Fruit fly (Drosophila melanogaster) whole organism, embryonic: ENCODE data around the gene NetB.

Experiments used
- Abd-B ChIP-seq: fragments of 200-800 bp; sonication (Bioruptor generic); optimal IDR thresholded peaks from 2 replicates; lab custom pipeline; 2018; ENCODE audit warnings: missing biosample characterization, mild to moderate bottlenecking, missing genetic modification characterization, moderate library complexity
- Ada2b ChIP-seq: fragments of 200-800 bp; sonication (Bioruptor generic); IDR thresholded peaks from 2 replicates; pipeline ENCODE4 v1.3.6; 2022; ENCODE audit warnings: missing biosample characterization, missing genetic modification characterization
- Antp ChIP-seq: fragments of 200-800 bp; sonication (Bioruptor generic); optimal IDR thresholded peaks from 3 replicates; lab custom pipeline; 2016; ENCODE audit warnings: missing biosample characterization, missing genetic modification characterization
- CG1024 ChIP-seq: fragments of 200-800 bp; sonication (Bioruptor generic); IDR thresholded peaks from 2 replicates; pipeline ENCODE4 v1.3.6; 2022; ENCODE audit warnings: missing biosample characterization, missing genetic modification characterization
- CG10321 ChIP-seq: fragments of 200-800 bp; sonication (Bioruptor generic); IDR thresholded peaks from 2 replicates; pipeline ENCODE4 v1.3.6; 2022; ENCODE audit warnings: missing biosample characterization, missing genetic modification characterization
- CG11398 ChIP-seq: fragments of 200-800 bp; sonication (Bioruptor generic); optimal IDR thresholded peaks from 2 replicates; lab custom pipeline; 2016; ENCODE audit warnings: missing biosample characterization, missing genetic modification characterization
- CG11504 ChIP-seq: fragments of 200-800 bp; sonication (Bioruptor generic); optimal IDR thresholded peaks from 3 replicates; lab custom pipeline; 2019; ENCODE audit warnings: missing biosample characterization, mild to moderate bottlenecking, missing genetic modification characterization, moderate library complexity
- CG12219 ChIP-seq: fragments of 200-800 bp; sonication (Bioruptor generic); optimal IDR thresholded peaks from 3 replicates; lab custom pipeline; 2018; ENCODE audit warnings: missing biosample characterization, mild to moderate bottlenecking, missing genetic modification characterization
- CG12659 ChIP-seq: fragments of 200-800 bp; sonication (Bioruptor generic); optimal IDR thresholded peaks from 3 replicates; lab custom pipeline; 2017; ENCODE audit warnings: mild to moderate bottlenecking, missing biosample characterization, missing genetic modification reagents, missing genetic modification characterization
- CG12744 ChIP-seq: fragments of 200-800 bp; sonication (Bioruptor generic); optimal IDR thresholded peaks from 2 replicates; lab custom pipeline; 2016; ENCODE audit warnings: missing biosample characterization, missing genetic modification characterization
- CG13624 ChIP-seq: fragments of 200-800 bp; sonication (Bioruptor generic); optimal IDR thresholded peaks from 2 replicates; lab custom pipeline; 2016; ENCODE audit warnings: missing biosample characterization, missing genetic modification characterization
- CG13894 ChIP-seq: fragments of 200-800 bp; sonication (Bioruptor generic); optimal IDR thresholded peaks from 3 replicates; lab custom pipeline; 2018; ENCODE audit warnings: missing biosample characterization, mild to moderate bottlenecking, missing genetic modification characterization, moderate library complexity
- CG15696 ChIP-seq: fragments of 200-800 bp; sonication (Bioruptor generic); optimal IDR thresholded peaks from 2 replicates; lab custom pipeline; 2019; ENCODE audit warnings: missing biosample characterization, mild to moderate bottlenecking, missing genetic modification characterization, moderate library complexity
- CG18619 ChIP-seq: fragments of 200-800 bp; sonication (Bioruptor generic); optimal IDR thresholded peaks from 3 replicates; lab custom pipeline; 2017; ENCODE audit warnings: missing biosample characterization, mild to moderate bottlenecking, missing genetic modification characterization
- CG30403 ChIP-seq: fragments of 200-800 bp; sonication (Bioruptor generic); optimal IDR thresholded peaks from 3 replicates; lab custom pipeline; 2016; ENCODE audit warnings: missing biosample characterization, missing genetic modification characterization
- CG31365 ChIP-seq: fragments of 200-800 bp; sonication (Bioruptor generic); optimal IDR thresholded peaks from 2 replicates; lab custom pipeline; 2018; ENCODE audit warnings: missing biosample characterization, mild to moderate bottlenecking, missing genetic modification characterization
- CG34376 ChIP-seq: fragments of 200-800 bp; sonication (Bioruptor generic); optimal IDR thresholded peaks from 2 replicates; lab custom pipeline; 2018; ENCODE audit warnings: missing biosample characterization, mild to moderate bottlenecking, missing genetic modification characterization
- CG34422 ChIP-seq: fragments of 200-800 bp; sonication (Bioruptor generic); IDR thresholded peaks from 3 replicates; pipeline ENCODE4 v1.3.6; 2022; ENCODE audit warnings: missing biosample characterization, missing genetic modification characterization
- CG4360 ChIP-seq: fragments of 200-800 bp; sonication (Bioruptor generic); IDR thresholded peaks from 2 replicates; pipeline ENCODE4 v1.3.6; 2022; ENCODE audit warnings: missing biosample characterization, missing genetic modification characterization
- CG43689 ChIP-seq: fragments of 200-800 bp; sonication (Bioruptor generic); IDR thresholded peaks from 2 replicates; pipeline ENCODE4 v1.3.6; 2022; ENCODE audit warnings: missing biosample characterization, missing genetic modification characterization
- CG9437 ChIP-seq: fragments of 200-800 bp; sonication (Bioruptor generic); optimal IDR thresholded peaks from 2 replicates; lab custom pipeline; 2018; ENCODE audit warnings: missing biosample characterization, mild to moderate bottlenecking, missing genetic modification characterization
- CG9727 ChIP-seq: fragments of 200-800 bp; sonication (Bioruptor generic); optimal IDR thresholded peaks from 3 replicates; lab custom pipeline; 2017; ENCODE audit warnings: missing biosample characterization, mild to moderate bottlenecking, missing genetic modification characterization
- CHES-1-like ChIP-seq: fragments of 200-800 bp; sonication (Bioruptor generic); optimal IDR thresholded peaks from 2 replicates; lab custom pipeline; 2016; ENCODE audit warnings: missing biosample characterization, missing genetic modification characterization
- Camta ChIP-seq: fragments of 200-800 bp; sonication (Bioruptor generic); optimal IDR thresholded peaks from 2 replicates; lab custom pipeline; 2016; ENCODE audit warnings: missing biosample characterization, missing genetic modification characterization
- ERR ChIP-seq: fragments of 200-800 bp; sonication (Bioruptor generic); optimal IDR thresholded peaks from 2 replicates; lab custom pipeline; 2016; ENCODE audit warnings: missing biosample characterization, missing genetic modification characterization
- Fer1 ChIP-seq: fragments of 200-800 bp; sonication (Bioruptor generic); optimal IDR thresholded peaks from 2 replicates; lab custom pipeline; 2017; ENCODE audit warnings: missing biosample characterization, mild to moderate bottlenecking, missing genetic modification characterization
- Hand ChIP-seq: fragments of 200-800 bp; sonication (Bioruptor generic); optimal IDR thresholded peaks from 2 replicates; lab custom pipeline; 2017; ENCODE audit warnings: mild to moderate bottlenecking, missing biosample characterization, missing genetic modification reagents, missing genetic modification characterization
- Hmx ChIP-seq: fragments of 200-800 bp; sonication (Bioruptor generic); optimal IDR thresholded peaks from 2 replicates; lab custom pipeline; 2016; ENCODE audit warnings: missing biosample characterization, missing genetic modification characterization
- Hr3 ChIP-seq: fragments of 200-800 bp; sonication (Bioruptor generic); optimal IDR thresholded peaks from 3 replicates; lab custom pipeline; 2016; ENCODE audit warnings: missing biosample characterization, missing genetic modification characterization
- Kr ChIP-seq: fragments of 200-800 bp; sonication (Bioruptor generic); optimal IDR thresholded peaks from 2 replicates; lab custom pipeline; 2017; ENCODE audit warnings: missing biosample characterization, mild to moderate bottlenecking, missing genetic modification characterization
- Pdp1 ChIP-seq, 2 experiments: fragments of 200-800 bp; sonication (Bioruptor generic); optimal IDR thresholded peaks; 3 replicates each; lab custom pipeline; 2016; ENCODE audit warnings: missing biosample characterization in 2 of 2, missing genetic modification characterization in 2 of 2, mild to moderate bottlenecking in 1 of 2, moderate library complexity in 1 of 2
- Rx ChIP-seq: fragments of 200-800 bp; sonication (Bioruptor generic); IDR thresholded peaks from 2 replicates; pipeline ENCODE4 v1.3.6; 2022; ENCODE audit warnings: missing biosample characterization, missing genetic modification characterization
- Scr ChIP-seq: fragments of 200-800 bp; sonication (Bioruptor generic); IDR thresholded peaks from 2 replicates; pipeline ENCODE4 v1.3.6; 2022; ENCODE audit warnings: missing biosample characterization, missing genetic modification characterization; ENCODE audit not compliant: partially characterized antibody
- Sox100B ChIP-seq: fragments of 200-800 bp; sonication (Bioruptor generic); optimal IDR thresholded peaks from 3 replicates; lab custom pipeline; 2018; ENCODE audit warnings: missing biosample characterization, mild to moderate bottlenecking, missing genetic modification characterization
- ara ChIP-seq: fragments of 200-800 bp; sonication (Bioruptor generic); IDR thresholded peaks from 2 replicates; pipeline ENCODE4 v1.3.6; 2022; ENCODE audit warnings: missing biosample characterization, missing genetic modification characterization
- bab2 ChIP-seq: fragments of 200-800 bp; sonication (Bioruptor generic); optimal IDR thresholded peaks from 2 replicates; lab custom pipeline; 2016; ENCODE audit warnings: missing biosample characterization, missing genetic modification characterization
- bigmax ChIP-seq: fragments of 200-800 bp; sonication (Bioruptor generic); optimal IDR thresholded peaks from 2 replicates; lab custom pipeline; 2018; ENCODE audit warnings: missing biosample characterization, mild to moderate bottlenecking, missing genetic modification characterization
- btn ChIP-seq: fragments of 200-800 bp; sonication (Bioruptor generic); optimal IDR thresholded peaks from 2 replicates; lab custom pipeline; 2016; ENCODE audit warnings: missing biosample characterization, missing genetic modification characterization
- cg ChIP-seq: fragments of 200-800 bp; sonication (Bioruptor generic); optimal IDR thresholded peaks from 3 replicates; lab custom pipeline; 2019; ENCODE audit warnings: missing biosample characterization, mild to moderate bottlenecking, missing genetic modification characterization, moderate library complexity
- dimm ChIP-seq: fragments of 200-800 bp; sonication (Bioruptor generic); IDR thresholded peaks from 2 replicates; pipeline ENCODE4 v1.3.6; 2022; ENCODE audit warnings: missing biosample characterization, missing genetic modification characterization
- ftz-f1 ChIP-seq: fragments of 200-800 bp; sonication (Bioruptor generic); optimal IDR thresholded peaks from 2 replicates; lab custom pipeline; 2016; ENCODE audit warnings: missing biosample characterization, missing genetic modification characterization
- hkb ChIP-seq, 2 experiments: fragments of 200-800 bp in 1 of 2; fragments of >200 bp in 1 of 2; sonication (Bioruptor generic) in 1 of 2; IDR thresholded peaks in 1 of 2; optimal IDR thresholded peaks in 1 of 2; 2 replicates each; pipeline versions ENCODE4 v1.3.6 to Lab custom; 2017 to 2022; ENCODE audit warnings: missing biosample characterization in 1 of 2, missing genetic modification characterization in 1 of 2
- ken ChIP-seq: fragments of 200-800 bp; sonication (Bioruptor generic); IDR thresholded peaks from 3 replicates; pipeline ENCODE4 v1.3.6; 2022; ENCODE audit warnings: missing biosample characterization, missing genetic modification characterization
- knrl ChIP-seq: fragments of 200-800 bp; sonication (Bioruptor generic); IDR thresholded peaks from 3 replicates; pipeline ENCODE4 v1.3.6; 2022; ENCODE audit warnings: missing biosample characterization, missing genetic modification characterization; ENCODE audit not compliant: partially characterized antibody
- luna ChIP-seq: fragments of 200-800 bp; sonication (Bioruptor generic); optimal IDR thresholded peaks from 2 replicates; lab custom pipeline; 2016; ENCODE audit warnings: missing biosample characterization, missing genetic modification characterization
- p53 ChIP-seq: fragments of 200-800 bp; sonication (Bioruptor generic); optimal IDR thresholded peaks from 2 replicates; lab custom pipeline; 2016; ENCODE audit warnings: missing biosample characterization, missing genetic modification characterization
- sima ChIP-seq: fragments of 200-800 bp; sonication (Bioruptor generic); optimal IDR thresholded peaks from 2 replicates; lab custom pipeline; 2016; ENCODE audit warnings: missing biosample characterization, missing genetic modification characterization
- tna ChIP-seq: fragments of 200-800 bp; sonication (Bioruptor generic); IDR thresholded peaks from 2 replicates; pipeline ENCODE4 v1.3.6; 2022; ENCODE audit warnings: missing biosample characterization, missing genetic modification characterization; ENCODE audit not compliant: partially characterized antibody
- trem ChIP-seq: fragments of 200-800 bp; optimal IDR thresholded peaks from 3 replicates; lab custom pipeline; 2019; ENCODE audit warnings: missing biosample characterization, mild to moderate bottlenecking, missing genetic modification characterization, moderate library complexity
- zfh1 ChIP-seq: fragments of 200-800 bp; sonication (Bioruptor generic); IDR thresholded peaks from 3 replicates; pipeline ENCODE4 v1.3.6; 2022; ENCODE audit warnings: missing biosample characterization, missing genetic modification characterization

Gene NetB

dm6 chrX:14765737-14766253 is 16.6 kb upstream of the NetB start, which contains the start of gene CG15890 (continued):
- TF ChIP-seq CG12659 (GFP tag; lab: Kevin White, UChicago) (peak; percentile 61), CG18619 (GFP tag; lab: Kevin White, UChicago) (peak; percentile 70), Hr3 (peak; percentile 50), CG43689 (no peak), hkb (optimal IDR thresholded peaks at IDR 0.05; lab: Kevin White, UChicago) (no peak), hkb (GFP tag; IDR thresholded peaks at IDR 0.05; lab: Robert Waterston, UW) (peak; percentile 54), CHES-1-like (GFP tag; lab: Kevin White, UChicago) (no peak), dimm (GFP tag; lab: Robert Waterston, UW) (no peak), Hand (peak; percentile 46), trem (tag; lab: Kevin White, UChicago) (peak; percentile 38), p53 (GFP tag; lab: Kevin White, UChicago) (no peak), Kr (no peak), CG11398 (GFP tag; lab: Kevin White, UChicago) (no peak), CG11504 (tag; lab: Kevin White, UChicago) (peak; percentile 84), Camta (no peak), sima (GFP tag; lab: Kevin White, UChicago) (no peak), CG30403 (GFP tag; lab: Kevin White, UChicago) (peak; percentile 75), knrl (GFP tag; lab: Robert Waterston, UW) (no peak), luna (no peak), ftz-f1 (GFP tag; lab: Kevin White, UChicago) (no peak), CG9727 (GFP tag; lab: Kevin White, UChicago) (peak; percentile 63), Scr (GFP tag; lab: Robert Waterston, UW) (no peak), Hmx (no peak), Abd-B (peak; percentile 71), CG12219 (GFP tag; lab: Kevin White, UChicago) (peak; percentile 34), zfh1 (0 out of 3 replicates have a peak, but pooled peaks have one; percentile 10), bab2 (GFP tag; lab: Kevin White, UChicago) (no peak), CG15696 (no peak), tna (GFP tag; lab: Robert Waterston, UW) (no peak), CG12744 (GFP tag; lab: Kevin White, UChicago) (no peak), CG31365 (no peak), CG9437 (GFP tag; lab: Kevin White, UChicago) (peak; percentile 76), Ada2b (GFP tag; lab: Robert Waterston, UW) (0 out of 2 replicates have a peak, but pooled peaks have one; percentile 3), CG13894 (tag; lab: Kevin White, UChicago) (no peak), Rx (GFP tag; lab: Robert Waterston, UW) (no peak), cg (GFP tag; lab: Kevin White, UChicago) (no peak), Fer1 (GFP tag; lab: Kevin White, UChicago) (peak; percentile 57), Pdp1 (GFP tag; optimal IDR thresholded peaks at IDR 0.05; lab: Kevin White, UChicago) (peak; percentile 2 to 39), btn (GFP tag; lab: Kevin White, UChicago) (no peak), CG34422 (GFP tag; lab: Robert Waterston, UW) (0 out of 3 replicates have a peak, but pooled peaks have one; percentile 7), ken (GFP tag; lab: Robert Waterston, UW) (no peak), Antp (GFP tag; lab: Kevin White, UChicago) (no peak), bigmax (GFP tag; lab: Kevin White, UChicago) (no peak), CG13624 (peak; percentile 12), CG4360 (no peak), CG34376 (GFP tag; lab: Kevin White, UChicago) (no peak), CG1024 (GFP tag; lab: Robert Waterston, UW) (no peak), ERR (no peak), ara (GFP tag; lab: Robert Waterston, UW) (no peak), CG10321 (GFP tag; lab: Robert Waterston, UW) (no peak), Sox100B (GFP tag; lab: Kevin White, UChicago) (peak; percentile 84)
